ENCODE assay signal across 6 fruit fly cellular contexts in genomic region chrX:5883394-5883793, dm6.
TF ChIP-seq lines count a peak whose summit lies in the region.

No protein-coding gene starts in this region.

- TF ChIP-seq CTCF in S2 (optimal IDR thresholded peaks at IDR 0.05; lab: Kevin White, UChicago) = peak; percentile 95 to 97
- peak; percentile 99 for TF ChIP-seq CTCF in whole organism, embryonic (GFP tag; optimal IDR thresholded peaks at IDR 0.05; lab: Kevin White, UChicago)

TF ChIP-seq in whole organism, adult, 20 proteins besides CTCF, POLR2A, EP300 and RAD21 (continues in another document):
- TF ChIP-seq CG11617 (GFP tag; optimal IDR thresholded peaks at IDR 0.05; lab: Kevin White, UChicago) (no peak), toe (GFP tag; optimal IDR thresholded peaks at IDR 0.05; lab: Kevin White, UChicago) (no peak), Clk (GFP tag; optimal IDR thresholded peaks at IDR 0.05; lab: Kevin White, UChicago) (no peak), CG1620 (GFP tag; optimal IDR thresholded peaks at IDR 0.05; lab: Kevin White, UChicago) (peak; percentile 78), CG14711 (tag; optimal IDR thresholded peaks at IDR 0.05; lab: Kevin White, UChicago) (no peak), CG7101 (tag; optimal IDR thresholded peaks at IDR 0.05; lab: Kevin White, UChicago) (peak; percentile 62), Hr96 (GFP tag; optimal IDR thresholded peaks at IDR 0.05; lab: Kevin White, UChicago) (no peak), ovo (GFP tag; optimal IDR thresholded peaks at IDR 0.05; lab: Kevin White, UChicago) (peak; percentile 7), kay (GFP tag; lab: Kevin White, UChicago; ENCODE audit: borderline replicate concordance) (no peak), CG5204 (GFP tag; optimal IDR thresholded peaks at IDR 0.05; lab: Kevin White, UChicago) (no peak), pad (GFP tag; optimal IDR thresholded peaks at IDR 0.05; lab: Kevin White, UChicago) (peak; percentile 46), Mnt (GFP tag; optimal IDR thresholded peaks at IDR 0.05; lab: Kevin White, UChicago) (peak; percentile 41), Crg-1 (GFP tag; optimal IDR thresholded peaks at IDR 0.05; lab: Kevin White, UChicago) (peak; percentile 54), tj (GFP tag; optimal IDR thresholded peaks at IDR 0.05; lab: Kevin White, UChicago) (peak; percentile 21), CG12768 (GFP tag; optimal IDR thresholded peaks at IDR 0.05; lab: Kevin White, UChicago) (no peak), CG7045 (GFP tag; optimal IDR thresholded peaks at IDR 0.05; lab: Kevin White, UChicago) (no peak), bab1 (GFP tag; optimal IDR thresholded peaks at IDR 0.05; lab: Kevin White, UChicago) (peak; percentile 79), cnc (optimal IDR thresholded peaks at IDR 0.05; lab: Kevin White, UChicago) (no peak), cic (GFP tag; optimal IDR thresholded peaks at IDR 0.05; lab: Kevin White, UChicago) (no peak)

TF ChIP-seq in whole organism, embryonic, 481 proteins besides CTCF, POLR2A, EP300 and RAD21 (continues in another document):
- TF ChIP-seq NfI (GFP tag; optimal IDR thresholded peaks at IDR 0.05; lab: Kevin White, UChicago) = peak; percentile 42
- TF ChIP-seq Oli (tag; optimal IDR thresholded peaks at IDR 0.05; lab: Kevin White, UChicago) = no peak
- no peak for TF ChIP-seq C15 (GFP tag; IDR thresholded peaks at IDR 0.05; lab: Robert Waterston, UW)
- TF ChIP-seq Hr78 (GFP tag; optimal IDR thresholded peaks at IDR 0.05; lab: Kevin White, UChicago) = no peak
- peak; percentile 29; the same call in 1 of the 4 replicates for TF ChIP-seq Gug (GFP tag; IDR thresholded peaks at IDR 0.05; lab: Robert Waterston, UW)
- TF ChIP-seq Camta (GFP tag; optimal IDR thresholded peaks at IDR 0.05; lab: Kevin White, UChicago) = peak; percentile 15
- TF ChIP-seq Hmr (GFP tag; optimal IDR thresholded peaks at IDR 0.05; lab: Kevin White, UChicago) = peak; percentile 58
- no peak for TF ChIP-seq fd3F (GFP tag; optimal IDR thresholded peaks at IDR 0.05; lab: Kevin White, UChicago)
- no peak for TF ChIP-seq Dip2 (GFP tag; IDR thresholded peaks at IDR 0.05; lab: Robert Waterston, UW)
- TF ChIP-seq salm (tag; optimal IDR thresholded peaks at IDR 0.05; lab: Kevin White, UChicago) = no peak
- no peak for TF ChIP-seq Vsx1 (GFP tag; optimal IDR thresholded peaks at IDR 0.05; lab: Kevin White, UChicago)
- TF ChIP-seq CG3065 (GFP tag; optimal IDR thresholded peaks at IDR 0.05; lab: Kevin White, UChicago) = no peak
- no peak for TF ChIP-seq CG10565 (GFP tag; optimal IDR thresholded peaks at IDR 0.05; lab: Kevin White, UChicago)
- TF ChIP-seq CG2129 (GFP tag; IDR thresholded peaks at IDR 0.05; lab: Robert Waterston, UW; ENCODE audit: partially characterized antibody) = no peak
- TF ChIP-seq da (GFP tag; optimal IDR thresholded peaks at IDR 0.05; lab: Kevin White, UChicago) = peak; percentile 17
- TF ChIP-seq Hey (tag; optimal IDR thresholded peaks at IDR 0.05; lab: Kevin White, UChicago) = no peak
- TF ChIP-seq CG31388 (GFP tag; optimal IDR thresholded peaks at IDR 0.05; lab: Kevin White, UChicago) = no peak
- TF ChIP-seq CG10654 (GFP tag; optimal IDR thresholded peaks at IDR 0.05; lab: Kevin White, UChicago) = peak; percentile 14
- no peak for TF ChIP-seq MESR4 (GFP tag; optimal IDR thresholded peaks at IDR 0.05; lab: Kevin White, UChicago)

TF ChIP-seq in whole organism, prepupa, 60 proteins besides CTCF, POLR2A, EP300 and RAD21 (continues in another document):
- TF ChIP-seq CG6808 (GFP tag; optimal IDR thresholded peaks at IDR 0.05; lab: Kevin White, UChicago) = peak; percentile 21
- no peak for TF ChIP-seq CG9139 (GFP tag; optimal IDR thresholded peaks at IDR 0.05; lab: Kevin White, UChicago)
- TF ChIP-seq net (GFP tag; optimal IDR thresholded peaks at IDR 0.05; lab: Kevin White, UChicago) = no peak
- no peak for TF ChIP-seq OdsH (GFP tag; optimal IDR thresholded peaks at IDR 0.05; lab: Kevin White, UChicago)
- TF ChIP-seq CG11902 (GFP tag; optimal IDR thresholded peaks at IDR 0.05; lab: Kevin White, UChicago) = no peak
- TF ChIP-seq fd85E (GFP tag; optimal IDR thresholded peaks at IDR 0.05; lab: Kevin White, UChicago) = no peak
- TF ChIP-seq cyc (GFP tag; optimal IDR thresholded peaks at IDR 0.05; lab: Kevin White, UChicago) = peak; percentile 55
- no peak for TF ChIP-seq achi (GFP tag; optimal IDR thresholded peaks at IDR 0.05; lab: Kevin White, UChicago)
- peak; percentile 50 for TF ChIP-seq CG31627 (GFP tag; optimal IDR thresholded peaks at IDR 0.05; lab: Kevin White, UChicago)
- peak; percentile 42 for TF ChIP-seq lz (GFP tag; optimal IDR thresholded peaks at IDR 0.05; lab: Kevin White, UChicago)
- TF ChIP-seq acj6 (GFP tag; optimal IDR thresholded peaks at IDR 0.05; lab: Kevin White, UChicago) = peak; percentile 8
- TF ChIP-seq CG34406 (GFP tag; optimal IDR thresholded peaks at IDR 0.05; lab: Kevin White, UChicago) = no peak
- TF ChIP-seq Eip78C (GFP tag; lab: Kevin White, UChicago) = peak; percentile 57
- no peak for TF ChIP-seq dsx (GFP tag; optimal IDR thresholded peaks at IDR 0.05; lab: Kevin White, UChicago; ENCODE audit: poor library complexity, severe bottlenecking)
- TF ChIP-seq Eip93F (GFP tag; optimal IDR thresholded peaks at IDR 0.05; lab: Kevin White, UChicago) = no peak
- TF ChIP-seq CG32006 (GFP tag; optimal IDR thresholded peaks at IDR 0.05; lab: Kevin White, UChicago) = no peak
- peak; percentile 28 for TF ChIP-seq svp (GFP tag; lab: Kevin White, UChicago)
- TF ChIP-seq CG10669 (GFP tag; optimal IDR thresholded peaks at IDR 0.05; lab: Kevin White, UChicago) = no peak
- no peak for TF ChIP-seq Hr38 (GFP tag; optimal IDR thresholded peaks at IDR 0.05; lab: Kevin White, UChicago)
- TF ChIP-seq CG6276 (GFP tag; optimal IDR thresholded peaks at IDR 0.05; lab: Kevin White, UChicago) = no peak

TF ChIP-seq in whole organism, pupa, 21 proteins besides CTCF, POLR2A, EP300 and RAD21:
- TF ChIP-seq CG8159 (tag; optimal IDR thresholded peaks at IDR 0.05; lab: Kevin White, UChicago) (no peak), CG4496 (GFP tag; IDR thresholded peaks at IDR 0.05; lab: Robert Waterston, UW) (0 out of 3 replicates have a peak, but pooled peaks have one; percentile 30)

TF ChIP-seq in whole organism, wandering third instar larva, 38 proteins besides CTCF, POLR2A, EP300 and RAD21:
- TF ChIP-seq Rel (GFP tag; optimal IDR thresholded peaks at IDR 0.05; lab: Kevin White, UChicago) (no peak), Rel (tag; optimal IDR thresholded peaks at IDR 0.05; lab: Kevin White, UChicago) (peak; percentile 37), foxo (GFP tag; optimal IDR thresholded peaks at IDR 0.05; lab: Kevin White, UChicago) (peak in 1 of 2 experiments; percentile 57), woc (GFP tag; optimal IDR thresholded peaks at IDR 0.05; lab: Kevin White, UChicago) (no peak), dmrt93B (GFP tag; optimal IDR thresholded peaks at IDR 0.05; lab: Kevin White, UChicago) (no peak), h (GFP tag; optimal IDR thresholded peaks at IDR 0.05; lab: Kevin White, UChicago) (peak; percentile 54), Dif (GFP tag; optimal IDR thresholded peaks at IDR 0.05; lab: Kevin White, UChicago; ENCODE audit: partially characterized antibody) (no peak), pan (optimal IDR thresholded peaks at IDR 0.05; lab: Kevin White, UChicago) (no peak), Myc (optimal IDR thresholded peaks at IDR 0.05; lab: Kevin White, UChicago) (peak; percentile 86), ey (GFP tag; optimal IDR thresholded peaks at IDR 0.05; lab: Kevin White, UChicago) (no peak), Mio (GFP tag; optimal IDR thresholded peaks at IDR 0.05; lab: Kevin White, UChicago) (no peak), brk (GFP tag; optimal IDR thresholded peaks at IDR 0.05; lab: Kevin White, UChicago) (no peak), br (GFP tag; optimal IDR thresholded peaks at IDR 0.05; lab: Kevin White, UChicago) (peak; percentile 18), psq (GFP tag; optimal IDR thresholded peaks at IDR 0.05; lab: Kevin White, UChicago) (no peak), Hnf4 (GFP tag; optimal IDR thresholded peaks at IDR 0.05; lab: Kevin White, UChicago) (peak; percentile 54), rgr (GFP tag; optimal IDR thresholded peaks at IDR 0.05; lab: Kevin White, UChicago) (peak; percentile 50), dsf (GFP tag; optimal IDR thresholded peaks at IDR 0.05; lab: Kevin White, UChicago; ENCODE audit: borderline replicate concordance) (no peak), Hr83 (GFP tag; optimal IDR thresholded peaks at IDR 0.05; lab: Kevin White, UChicago; ENCODE audit: poor library complexity, severe bottlenecking) (no peak), HLH106 (tag; optimal IDR thresholded peaks at IDR 0.05; lab: Kevin White, UChicago) (peak; percentile 43), Jra (GFP tag; optimal IDR thresholded peaks at IDR 0.05; lab: Kevin White, UChicago) (no peak), jim (GFP tag; optimal IDR thresholded peaks at IDR 0.05; lab: Kevin White, UChicago) (no peak), Vsx2 (GFP tag; optimal IDR thresholded peaks at IDR 0.05; lab: Kevin White, UChicago; ENCODE audit: partially characterized antibody) (no peak), GATAd (GFP tag; optimal IDR thresholded peaks at IDR 0.05; lab: Kevin White, UChicago) (no peak), N (GFP tag; optimal IDR thresholded peaks at IDR 0.05; lab: Kevin White, UChicago) (no peak), CrebA (GFP tag; optimal IDR thresholded peaks at IDR 0.05; lab: Kevin White, UChicago; ENCODE audit: borderline replicate concordance) (no peak), sv (GFP tag; optimal IDR thresholded peaks at IDR 0.05; lab: Kevin White, UChicago) (peak; percentile 2), fru (GFP tag; optimal IDR thresholded peaks at IDR 0.05; lab: Kevin White, UChicago) (peak; percentile 41), lola (GFP tag; optimal IDR thresholded peaks at IDR 0.05; lab: Kevin White, UChicago) (no peak), OdsH (GFP tag; optimal IDR thresholded peaks at IDR 0.05; lab: Kevin White, UChicago) (no peak)
